Worm (Caenorhabditis elegans) whole organism, L3 larva: ENCODE measurements around the gene K08D10.10.
"Not testable (repeated sequence)": the region's sequence is repeated elsewhere in the genome, so short reads cannot be mapped to it uniquely, and the experiment has no call there.

Experiments used
- ceh-82 ChIP-seq: fragments of 150-350 bp; optimal IDR thresholded peaks from 2 replicates; lab custom pipeline; 2014; ENCODE audit warnings: missing biosample characterization, missing genetic modification characterization
- elt-1 ChIP-seq: fragments of 150-350 bp; optimal IDR thresholded peaks from 2 replicates; lab custom pipeline; 2014; ENCODE audit warnings: missing biosample characterization, missing genetic modification characterization
- fos-1 ChIP-seq: fragments of 150-350 bp; optimal IDR thresholded peaks from 2 replicates; lab custom pipeline; 2014; ENCODE audit warnings: missing biosample characterization, missing genetic modification characterization
- nhr-76 ChIP-seq: fragments of 150-350 bp; sonication (generic microtip); optimal IDR thresholded peaks from 5 replicates; lab custom pipeline; 2014; ENCODE audit warnings: missing biosample characterization, missing genetic modification characterization
- tbx-2 ChIP-seq: sonication (generic microtip); optimal IDR thresholded peaks from 2 replicates; lab custom pipeline; 2016; ENCODE audit warnings: mild to moderate bottlenecking, missing genetic modification characterization, missing compliant biosample characterization
- ztf-11 ChIP-seq: fragments of 150-350 bp; optimal IDR thresholded peaks from 2 replicates; lab custom pipeline; 2014; ENCODE audit warnings: missing biosample characterization, missing genetic modification characterization

- TF ChIP-seq fos-1 (tag; lab: Kevin White, UChicago); nhr-76 (tag; lab: Kevin White, UChicago); ceh-82 (tag; lab: Kevin White, UChicago); tbx-2; elt-1; ztf-11 (tag; lab: Kevin White, UChicago): not testable (repeated sequence)
These were observed 32.7 kb downstream of the K08D10.10 start for ce11 chrIV:4184767-4185166.
